In the genomic region with DNA sequence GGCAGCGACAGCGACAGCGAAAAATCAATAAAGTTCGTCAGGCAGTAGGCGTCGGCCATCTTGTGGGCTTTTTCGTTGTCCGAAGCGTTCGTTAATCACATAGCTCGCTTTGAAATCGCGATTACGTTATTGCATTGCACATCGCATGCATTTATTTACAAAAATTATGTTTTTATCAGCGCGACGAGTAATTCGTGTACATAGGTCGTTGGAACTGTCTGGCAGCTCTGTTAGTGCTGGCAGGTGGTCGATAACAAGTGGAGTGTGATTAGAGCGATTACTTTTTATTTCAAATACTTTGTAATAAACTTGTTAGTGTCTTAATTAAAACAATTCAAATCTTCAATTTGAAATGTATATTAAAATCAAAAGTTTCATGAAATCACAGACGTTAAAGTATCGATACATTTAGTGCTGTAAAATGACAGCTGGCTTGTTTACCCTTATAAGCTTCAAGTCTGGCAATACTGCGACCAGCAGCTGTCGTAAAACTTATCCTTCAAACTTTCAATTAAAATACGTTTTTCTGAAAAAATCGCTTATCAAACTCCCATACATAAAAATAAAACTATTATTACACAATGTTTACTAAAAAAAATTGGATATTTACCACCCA, we compare ENCODE assay signal across 5 fruit fly cellular contexts.
TF ChIP-seq lines count a peak whose summit lies in the region.

A gene (plus strand): TSS at position 448 of the 616 bp plus-strand sequence.

- TF ChIP-seq CTCF in whole organism, embryonic (GFP tag; optimal IDR thresholded peaks at IDR 0.05; lab: Kevin White, UChicago), result no peak

TF ChIP-seq in whole organism, adult, 20 proteins besides CTCF, POLR2A, EP300 and RAD21 (continues in another document):
- TF ChIP-seq bab1 (GFP tag; optimal IDR thresholded peaks at IDR 0.05; lab: Kevin White, UChicago), result peak; percentile 12
- TF ChIP-seq Clk (GFP tag; optimal IDR thresholded peaks at IDR 0.05; lab: Kevin White, UChicago), result no peak
- TF ChIP-seq kay (GFP tag; lab: Kevin White, UChicago; ENCODE audit: borderline replicate concordance), result peak; percentile 96
- TF ChIP-seq CG33017 (tag; optimal IDR thresholded peaks at IDR 0.05; lab: Kevin White, UChicago), result no peak
- TF ChIP-seq Mnt (GFP tag; optimal IDR thresholded peaks at IDR 0.05; lab: Kevin White, UChicago), result peak; percentile 58
- peak; percentile 45 for TF ChIP-seq cic (GFP tag; optimal IDR thresholded peaks at IDR 0.05; lab: Kevin White, UChicago)
- peak; percentile 25 for TF ChIP-seq tj (GFP tag; optimal IDR thresholded peaks at IDR 0.05; lab: Kevin White, UChicago)
- TF ChIP-seq CG5204 (GFP tag; optimal IDR thresholded peaks at IDR 0.05; lab: Kevin White, UChicago), result no peak
- peak; percentile 63 for TF ChIP-seq toe (GFP tag; optimal IDR thresholded peaks at IDR 0.05; lab: Kevin White, UChicago)
- peak; percentile 65 for TF ChIP-seq CG7101 (tag; optimal IDR thresholded peaks at IDR 0.05; lab: Kevin White, UChicago)
- peak; percentile 67 for TF ChIP-seq CG11617 (GFP tag; optimal IDR thresholded peaks at IDR 0.05; lab: Kevin White, UChicago)
- TF ChIP-seq Crg-1 (GFP tag; optimal IDR thresholded peaks at IDR 0.05; lab: Kevin White, UChicago), result peak; percentile 59
- peak; percentile 47 for TF ChIP-seq CG7045 (GFP tag; optimal IDR thresholded peaks at IDR 0.05; lab: Kevin White, UChicago)
- peak; percentile 70 for TF ChIP-seq Hr96 (GFP tag; optimal IDR thresholded peaks at IDR 0.05; lab: Kevin White, UChicago)
- TF ChIP-seq CG14711 (tag; optimal IDR thresholded peaks at IDR 0.05; lab: Kevin White, UChicago), result peak; percentile 53
- peak; percentile 69 for TF ChIP-seq CG1620 (GFP tag; optimal IDR thresholded peaks at IDR 0.05; lab: Kevin White, UChicago)

TF ChIP-seq in whole organism, embryonic, 481 proteins besides CTCF, POLR2A, EP300 and RAD21 (continues in another document):
- no peak for TF ChIP-seq CG11560 (tag; IDR thresholded peaks at IDR 0.05; lab: Robert Waterston, UW)
- 0 out of 3 replicates have a peak, but pooled peaks have one; percentile 4 for TF ChIP-seq ken (GFP tag; IDR thresholded peaks at IDR 0.05; lab: Robert Waterston, UW)
- TF ChIP-seq chinmo (GFP tag; IDR thresholded peaks at IDR 0.05; lab: Robert Waterston, UW; ENCODE audit: partially characterized antibody), result 0 out of 4 replicates have a peak, but pooled peaks have one; percentile 61
- peak; percentile 32 for TF ChIP-seq CG33557 (GFP tag; optimal IDR thresholded peaks at IDR 0.05; lab: Kevin White, UChicago)
- no peak for TF ChIP-seq fd3F (GFP tag; optimal IDR thresholded peaks at IDR 0.05; lab: Kevin White, UChicago)
- TF ChIP-seq CG18619 (GFP tag; optimal IDR thresholded peaks at IDR 0.05; lab: Kevin White, UChicago), result peak; percentile 22
- TF ChIP-seq HmgZ (tag; optimal IDR thresholded peaks at IDR 0.05; lab: Kevin White, UChicago), result peak; percentile 70
- TF ChIP-seq CG14441 (GFP tag; IDR thresholded peaks at IDR 0.05; lab: Robert Waterston, UW), result no peak
- peak; percentile 73 for TF ChIP-seq Lhr (GFP tag; optimal IDR thresholded peaks at IDR 0.05; lab: Kevin White, UChicago)
- TF ChIP-seq CG34422 (GFP tag; IDR thresholded peaks at IDR 0.05; lab: Robert Waterston, UW), result no peak
- TF ChIP-seq Scr (GFP tag; IDR thresholded peaks at IDR 0.05; lab: Robert Waterston, UW; ENCODE audit: partially characterized antibody), result peak; percentile 77
- TF ChIP-seq unpg (GFP tag; optimal IDR thresholded peaks at IDR 0.05; lab: Kevin White, UChicago), result peak; percentile 34
- peak; percentile 78 for TF ChIP-seq CG9215 (GFP tag; IDR thresholded peaks at IDR 0.05; lab: Robert Waterston, UW)
- TF ChIP-seq zen2 (GFP tag; IDR thresholded peaks at IDR 0.05; lab: Robert Waterston, UW; ENCODE audit: partially characterized antibody), result 0 out of 3 replicates have a peak, but pooled peaks have one; percentile 31
- TF ChIP-seq B-H2 (GFP tag; optimal IDR thresholded peaks at IDR 0.05; lab: Kevin White, UChicago), result no peak

TF ChIP-seq in whole organism, prepupa, 60 proteins besides CTCF, POLR2A, EP300 and RAD21 (continues in another document):
- peak; percentile 27 for TF ChIP-seq acj6 (GFP tag; optimal IDR thresholded peaks at IDR 0.05; lab: Kevin White, UChicago)
- peak; percentile 63 for TF ChIP-seq Eip75B (GFP tag; optimal IDR thresholded peaks at IDR 0.05; lab: Kevin White, UChicago)
- peak; percentile 36 for TF ChIP-seq cyc (GFP tag; optimal IDR thresholded peaks at IDR 0.05; lab: Kevin White, UChicago)
- TF ChIP-seq CG8632 (GFP tag; optimal IDR thresholded peaks at IDR 0.05; lab: Kevin White, UChicago), result no peak
- TF ChIP-seq CG6854 (GFP tag; optimal IDR thresholded peaks at IDR 0.05; lab: Kevin White, UChicago), result no peak
- TF ChIP-seq CG10631 (GFP tag; optimal IDR thresholded peaks at IDR 0.05; lab: Kevin White, UChicago), result peak; percentile 58
- peak; percentile 100 for TF ChIP-seq achi (GFP tag; optimal IDR thresholded peaks at IDR 0.05; lab: Kevin White, UChicago)
- no peak for TF ChIP-seq Blimp-1 (GFP tag; optimal IDR thresholded peaks at IDR 0.05; lab: Kevin White, UChicago)
- TF ChIP-seq OdsH (GFP tag; optimal IDR thresholded peaks at IDR 0.05; lab: Kevin White, UChicago), result peak; percentile 43
- peak; percentile 56 for TF ChIP-seq Smox (GFP tag; optimal IDR thresholded peaks at IDR 0.05; lab: Kevin White, UChicago)
- peak; percentile 93 for TF ChIP-seq svp (GFP tag; lab: Kevin White, UChicago)
- peak in 1 of 2 experiments; percentile 26 for TF ChIP-seq ss (GFP tag; optimal IDR thresholded peaks at IDR 0.05; lab: Kevin White, UChicago)
- TF ChIP-seq Met (GFP tag; optimal IDR thresholded peaks at IDR 0.05; lab: Kevin White, UChicago), result peak; percentile 50
- TF ChIP-seq CG1621 (tag; optimal IDR thresholded peaks at IDR 0.05; lab: Kevin White, UChicago), result no peak
- TF ChIP-seq Sox15 (GFP tag; optimal IDR thresholded peaks at IDR 0.05; lab: Kevin White, UChicago), result no peak
- peak; percentile 50 for TF ChIP-seq CG3919 (GFP tag; optimal IDR thresholded peaks at IDR 0.05; lab: Kevin White, UChicago)
- TF ChIP-seq Hr39 (GFP tag; optimal IDR thresholded peaks at IDR 0.05; lab: Kevin White, UChicago), result peak; percentile 57
- no peak for TF ChIP-seq CG16779 (tag; optimal IDR thresholded peaks at IDR 0.05; lab: Kevin White, UChicago)

TF ChIP-seq in whole organism, pupa, 21 proteins besides CTCF, POLR2A, EP300 and RAD21:
- TF ChIP-seq CG14655 (GFP tag; optimal IDR thresholded peaks at IDR 0.05; lab: Kevin White, UChicago) (peak; percentile 5), CG15710 (tag; optimal IDR thresholded peaks at IDR 0.05; lab: Kevin White, UChicago) (peak; percentile 27), fd96Ca (GFP tag; IDR thresholded peaks at IDR 0.05; lab: Robert Waterston, UW) (peak; percentile 34; the same call in 1 of the 3 replicates), CG4496 (GFP tag; IDR thresholded peaks at IDR 0.05; lab: Robert Waterston, UW) (no peak)

TF ChIP-seq in whole organism, wandering third instar larva, 38 proteins besides CTCF, POLR2A, EP300 and RAD21 (continues in another document):
- TF ChIP-seq Rel (GFP tag; optimal IDR thresholded peaks at IDR 0.05; lab: Kevin White, UChicago) (no peak), Rel (tag; optimal IDR thresholded peaks at IDR 0.05; lab: Kevin White, UChicago) (peak; percentile 44), foxo (GFP tag; optimal IDR thresholded peaks at IDR 0.05; lab: Kevin White, UChicago) (peak in 1 of 2 experiments; percentile 72), fru (GFP tag; optimal IDR thresholded peaks at IDR 0.05; lab: Kevin White, UChicago) (peak; percentile 61), CrebA (GFP tag; optimal IDR thresholded peaks at IDR 0.05; lab: Kevin White, UChicago; ENCODE audit: borderline replicate concordance) (no peak), CG32264 (GFP tag; optimal IDR thresholded peaks at IDR 0.05; lab: Kevin White, UChicago) (no peak), woc (GFP tag; optimal IDR thresholded peaks at IDR 0.05; lab: Kevin White, UChicago) (peak; percentile 45), dl (GFP tag; optimal IDR thresholded peaks at IDR 0.05; lab: Kevin White, UChicago; ENCODE audit: insufficient read depth in 1 of 2, partially characterized antibody in 2 of 2) (no peak), Hr78 (GFP tag; optimal IDR thresholded peaks at IDR 0.05; lab: Kevin White, UChicago) (no peak), sv (GFP tag; optimal IDR thresholded peaks at IDR 0.05; lab: Kevin White, UChicago) (peak; percentile 49), psq (GFP tag; optimal IDR thresholded peaks at IDR 0.05; lab: Kevin White, UChicago) (peak; percentile 9), Myc (optimal IDR thresholded peaks at IDR 0.05; lab: Kevin White, UChicago) (no peak), ey (GFP tag; optimal IDR thresholded peaks at IDR 0.05; lab: Kevin White, UChicago) (peak; percentile 39), jim (GFP tag; optimal IDR thresholded peaks at IDR 0.05; lab: Kevin White, UChicago) (no peak), lola (GFP tag; optimal IDR thresholded peaks at IDR 0.05; lab: Kevin White, UChicago) (no peak), Sp1 (GFP tag; optimal IDR thresholded peaks at IDR 0.05; lab: Kevin White, UChicago) (peak; percentile 18), Hr83 (GFP tag; optimal IDR thresholded peaks at IDR 0.05; lab: Kevin White, UChicago; ENCODE audit: poor library complexity, severe bottlenecking) (no peak), N (GFP tag; optimal IDR thresholded peaks at IDR 0.05; lab: Kevin White, UChicago) (no peak), Mio (GFP tag; optimal IDR thresholded peaks at IDR 0.05; lab: Kevin White, UChicago) (no peak), br (GFP tag; optimal IDR thresholded peaks at IDR 0.05; lab: Kevin White, UChicago) (peak; percentile 52), usp (GFP tag; optimal IDR thresholded peaks at IDR 0.05; lab: Kevin White, UChicago) (no peak), Dif (GFP tag; optimal IDR thresholded peaks at IDR 0.05; lab: Kevin White, UChicago; ENCODE audit: partially characterized antibody) (no peak), tai (GFP tag; optimal IDR thresholded peaks at IDR 0.05; lab: Kevin White, UChicago) (no peak), CG9705 (GFP tag; optimal IDR thresholded peaks at IDR 0.05; lab: Kevin White, UChicago) (peak; percentile 21), brk (GFP tag; optimal IDR thresholded peaks at IDR 0.05; lab: Kevin White, UChicago) (peak; percentile 38), sage (GFP tag; optimal IDR thresholded peaks at IDR 0.05; lab: Kevin White, UChicago) (peak; percentile 40), rgr (GFP tag; optimal IDR thresholded peaks at IDR 0.05; lab: Kevin White, UChicago) (peak; percentile 48), Abd-B (GFP tag; optimal IDR thresholded peaks at IDR 0.05; lab: Kevin White, UChicago) (no peak), HLH106 (tag; optimal IDR thresholded peaks at IDR 0.05; lab: Kevin White, UChicago) (peak; percentile 52), Hnf4 (GFP tag; optimal IDR thresholded peaks at IDR 0.05; lab: Kevin White, UChicago) (peak; percentile 75), OdsH (GFP tag; optimal IDR thresholded peaks at IDR 0.05; lab: Kevin White, UChicago) (peak; percentile 24), h (GFP tag; optimal IDR thresholded peaks at IDR 0.05; lab: Kevin White, UChicago) (peak; percentile 79), pan (optimal IDR thresholded peaks at IDR 0.05; lab: Kevin White, UChicago) (no peak), Jra (GFP tag; optimal IDR thresholded peaks at IDR 0.05; lab: Kevin White, UChicago) (peak; percentile 83)
